Fruit fly (Drosophila melanogaster) Kc167 (cell line): ENCODE data around the gene ppk5.

Experiments used
- h ChIP-seq: fragments of >200 bp; optimal IDR thresholded peaks from 3 replicates; lab custom pipeline; 2018; ENCODE audit warnings: missing external identifiers
- insv ChIP-seq: fragments of >200 bp; optimal IDR thresholded peaks from 3 replicates; lab custom pipeline; 2018; ENCODE audit warnings: missing external identifiers

dm6 chr3L:21507955-21508354 is 26.5 kb upstream of the ppk5 start:
- TF ChIP-seq insv (no peak), h (lab: Kevin White, UChicago) (no peak)
